Fruit fly (Drosophila melanogaster) whole organism, larva: ENCODE data around the gene CG14221.
A peak's percentile ranks its signal among the peaks of the same experiment; 100 is the strongest.

Source experiments
- noc ChIP-seq: fragments of 200-800 bp; sonication (Bioruptor generic); optimal IDR thresholded peaks from 3 replicates; lab custom pipeline; 2019; ENCODE audit warnings: missing biosample characterization, mild to moderate bottlenecking, missing genetic modification characterization, moderate library complexity

CG14221 gene

dm6 chrX:19621145-19621544, at the start of gene CG14221:
TSS of gene CG14221 (minus strand) at chrX:19621245.
- no peak for TF ChIP-seq noc (tag; lab: Kevin White, UChicago)

dm6 chrX:19668405-19668804, 47.4 kb upstream of the CG14221 start:
- TF ChIP-seq noc (tag; lab: Kevin White, UChicago) = peak; percentile 99

- no peak for TF ChIP-seq noc (tag; lab: Kevin White, UChicago)
Observed at dm6 chrX:19667444-19668104, 46.5 kb upstream of the CG14221 start.

- TF ChIP-seq noc (tag; lab: Kevin White, UChicago) = peak; percentile 26
Observed at dm6 chrX:19666991-19667409, 46.0 kb upstream of the CG14221 start, which contains the start of gene Zw. TSS of gene Zw (plus strand) at chrX:19667252.

- TF ChIP-seq noc (tag; lab: Kevin White, UChicago) = peak; percentile 30
Observed at dm6 chrX:19665684-19666141, 44.7 kb upstream of the CG14221 start.

dm6 chrX:19663859-19664728, 43.0 kb upstream of the CG14221 start, which contains the start of the genes CG14223 and Ssu72:
TSS of gene CG14223 (minus strand) at chrX:19663971.
TSS of gene Ssu72 (plus strand) at chrX:19664561.
- TF ChIP-seq noc (tag; lab: Kevin White, UChicago) = no peak

- no peak for TF ChIP-seq noc (tag; lab: Kevin White, UChicago)
Observed at dm6 chrX:19663196-19663858, 42.3 kb upstream of the CG14221 start.

- TF ChIP-seq noc (tag; lab: Kevin White, UChicago) = no peak
Observed at dm6 chrX:19662583-19663195, 41.6 kb upstream of the CG14221 start.

DNA sequence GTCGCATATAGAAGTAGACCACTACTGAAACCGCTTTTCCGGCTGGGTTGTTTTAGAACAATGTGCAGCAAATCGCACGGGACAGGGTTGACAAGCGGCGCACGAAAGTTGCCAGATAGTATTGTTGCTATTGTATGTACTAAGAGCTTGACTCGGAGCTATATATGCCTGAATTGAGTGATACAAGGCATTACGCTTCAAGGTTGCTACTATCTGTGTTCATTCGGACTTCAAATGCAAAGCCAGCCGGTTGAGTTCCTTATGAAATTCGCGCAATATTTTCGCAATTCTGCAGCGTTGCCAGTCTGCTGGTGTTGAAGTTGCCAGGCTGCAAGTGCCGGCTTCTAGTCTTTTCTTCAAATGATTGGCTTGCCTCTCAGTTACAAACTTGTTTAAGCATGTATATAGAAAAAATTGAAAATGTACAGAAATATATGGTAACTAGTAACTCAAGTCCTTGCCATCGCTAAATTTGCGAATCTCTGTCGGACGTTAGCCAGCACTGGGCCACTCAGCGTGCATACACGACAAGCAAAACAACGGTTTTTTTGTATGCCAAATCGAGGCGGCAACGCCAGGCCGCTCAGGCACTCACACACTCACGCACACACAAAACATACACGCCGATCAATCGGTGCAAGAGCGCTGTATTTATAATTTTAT, 30.8 kb upstream of the CG14221 start, which contains the start of the genes Ranbp21 and Elys:
TSS of gene Ranbp21 (minus strand) at position 513 of the 663 bp plus-strand sequence.
TSS of gene Elys (plus strand) at position 549 of the 663 bp plus-strand sequence.
- TF ChIP-seq noc (tag; lab: Kevin White, UChicago) = no peak

DNA sequence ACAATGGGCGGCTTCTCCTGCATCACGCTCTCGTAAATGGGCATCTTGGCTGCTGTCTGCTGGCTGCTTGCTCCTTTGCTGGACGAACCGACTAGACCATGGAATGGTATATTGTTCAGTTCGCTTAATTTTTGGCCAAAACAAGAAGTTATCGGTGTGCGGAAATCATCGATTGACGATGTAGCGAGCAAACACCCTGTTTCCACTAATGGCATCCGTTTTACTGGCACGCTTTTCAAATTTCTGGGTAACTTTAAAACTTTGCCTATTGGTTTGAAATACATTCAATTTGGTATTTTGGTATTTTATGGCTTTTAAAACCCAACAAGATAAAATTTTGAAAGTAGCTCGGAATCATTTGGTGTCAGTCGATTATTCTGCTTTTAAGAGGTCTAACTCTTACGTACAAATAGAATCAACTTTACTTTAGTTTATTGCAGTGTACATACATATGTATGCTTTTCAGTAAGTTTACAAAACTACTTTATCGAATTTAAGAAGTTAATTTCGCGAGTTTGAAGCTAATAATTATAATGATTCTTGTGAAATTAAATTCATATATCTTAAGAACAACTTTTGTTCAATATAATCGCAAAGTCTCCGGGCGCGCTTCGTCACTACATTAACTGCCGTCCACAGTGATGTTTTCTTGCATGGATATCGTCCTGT, 25.0 kb upstream of the CG14221 start, which contains the start of gene Arp10:
TSS of gene Arp10 (minus strand) at position 304 of the 669 bp plus-strand sequence.
- TF ChIP-seq noc (tag; lab: Kevin White, UChicago) = no peak

- no peak for TF ChIP-seq noc (tag; lab: Kevin White, UChicago)
Observed at dm6 chrX:19642819-19643504, 21.9 kb upstream of the CG14221 start, which contains the start of the genes CG12237 and Sec61gamma. TSS of gene CG12237 (minus strand) at chrX:19642869. TSS of gene Sec61gamma (plus strand) at chrX:19643327.

- TF ChIP-seq noc (tag; lab: Kevin White, UChicago) = no peak
Observed at dm6 chrX:19640707-19641248, 19.7 kb upstream of the CG14221 start.
